Worm (Caenorhabditis elegans): ENCODE measurements around the gene T06C12.12.

T06C12.12 gene

DNA sequence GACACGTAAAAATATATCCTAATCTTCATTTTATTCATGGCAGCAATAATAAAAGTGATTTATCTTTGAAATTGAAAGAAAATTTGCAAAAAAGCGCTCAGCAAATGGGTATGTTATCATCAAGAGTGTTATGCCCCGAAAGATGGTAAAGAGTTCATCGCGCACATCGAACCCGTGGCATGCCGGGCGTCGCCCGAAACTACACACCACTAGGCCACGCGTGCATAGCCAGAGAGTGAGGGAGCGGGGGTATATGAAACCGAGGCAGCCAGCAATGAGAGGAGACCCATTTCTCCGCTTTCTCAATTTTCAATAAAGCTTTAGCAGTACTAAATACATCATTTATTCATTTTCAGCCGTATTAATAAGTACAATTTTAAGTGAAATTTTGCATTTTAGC lies 18.1 kb upstream of the T06C12.12 start (continued):
- peak; percentile 99 for TF ChIP-seq ceh-24 (tag; optimal IDR thresholded peaks at IDR 0.05)
- peak; percentile 93 for TF ChIP-seq K09A11.1 (tag; optimal IDR thresholded peaks at IDR 0.05; ENCODE audit: insufficient read depth)
- peak; percentile 99 for TF ChIP-seq Y22D7AL.16 (tag; optimal IDR thresholded peaks at IDR 0.05)
- peak; percentile 96 for TF ChIP-seq hlh-8 (tag; optimal IDR thresholded peaks at IDR 0.05)
- TF ChIP-seq ceh-18 (tag; optimal IDR thresholded peaks at IDR 0.05) = peak; percentile 96
- peak; percentile 99 for TF ChIP-seq nhr-232 (tag; optimal IDR thresholded peaks at IDR 0.05)
- peak; percentile 98 for TF ChIP-seq F13H6.1 (tag; optimal IDR thresholded peaks at IDR 0.05)
- peak; percentile 94 for TF ChIP-seq mec-3 (tag; optimal IDR thresholded peaks at IDR 0.05; ENCODE audit: borderline replicate concordance)
- peak; percentile 98 for TF ChIP-seq tbx-2 (tag; optimal IDR thresholded peaks at IDR 0.05)
- TF ChIP-seq tbx-7 (tag; optimal IDR thresholded peaks at IDR 0.05) = peak; percentile 82
- TF ChIP-seq ceh-9 (tag; optimal IDR thresholded peaks at IDR 0.05) = peak; percentile 98
- peak; percentile 99 for TF ChIP-seq ceh-48 (tag; optimal IDR thresholded peaks at IDR 0.05)
- peak; percentile 96 for TF ChIP-seq fax-1 (tag; optimal IDR thresholded peaks at IDR 0.05)
- peak; percentile 98 for TF ChIP-seq rnt-1 (tag; optimal IDR thresholded peaks at IDR 0.05)
- TF ChIP-seq ceh-45 (GFP tag; IDR thresholded peaks at IDR 0.05) = peak; percentile 99
- peak; percentile 99 for TF ChIP-seq ceh-14 (tag; optimal IDR thresholded peaks at IDR 0.05)
- no peak for TF ChIP-seq pha-4 (tag; optimal IDR thresholded peaks at IDR 0.05)
- peak; percentile 97 for TF ChIP-seq lim-6 (tag; optimal IDR thresholded peaks at IDR 0.05)
- peak; percentile 99 for TF ChIP-seq ref-2 (tag; optimal IDR thresholded peaks at IDR 0.05)
- TF ChIP-seq pha-2 (tag; optimal IDR thresholded peaks at IDR 0.05) = peak; percentile 97
- TF ChIP-seq gmeb-2 (tag; optimal IDR thresholded peaks at IDR 0.05) = peak; percentile 99
- TF ChIP-seq syd-9 (tag; optimal IDR thresholded peaks at IDR 0.05) = peak; percentile 99
- peak; percentile 87 for TF ChIP-seq ceh-30 (tag; optimal IDR thresholded peaks at IDR 0.05)
- TF ChIP-seq unc-55 (GFP tag; optimal IDR thresholded peaks at IDR 0.05) = no peak
- peak; percentile 96 for TF ChIP-seq pag-3 (tag; optimal IDR thresholded peaks at IDR 0.05; ENCODE audit: borderline replicate concordance)
- peak; percentile 99 for TF ChIP-seq eyg-1 (tag; optimal IDR thresholded peaks at IDR 0.05)
- TF ChIP-seq hlh-30 (tag; optimal IDR thresholded peaks at IDR 0.05; ENCODE audit: insufficient read depth) = peak; percentile 90
- no peak for TF ChIP-seq ama-1 (optimal IDR thresholded peaks at IDR 0.05)
- peak; percentile 99 for TF ChIP-seq hlh-13 (GFP tag; optimal IDR thresholded peaks at IDR 0.05)
- peak; percentile 99 for TF ChIP-seq unc-86 (tag; optimal IDR thresholded peaks at IDR 0.05)
- TF ChIP-seq dve-1 (tag; optimal IDR thresholded peaks at IDR 0.05) = peak; percentile 96
- peak; percentile 88 for TF ChIP-seq ets-4 (tag; optimal IDR thresholded peaks at IDR 0.05)
- TF ChIP-seq lin-11 (tag; optimal IDR thresholded peaks at IDR 0.05) = peak; percentile 97
- TF ChIP-seq unc-3 (GFP tag; conservative IDR thresholded peaks at IDR 0.05) = peak; percentile 99
- peak; percentile 99 for TF ChIP-seq unc-3 (tag; optimal IDR thresholded peaks at IDR 0.05)
- peak; percentile 98 for TF ChIP-seq ahr-1 (tag; optimal IDR thresholded peaks at IDR 0.05)

DNA sequence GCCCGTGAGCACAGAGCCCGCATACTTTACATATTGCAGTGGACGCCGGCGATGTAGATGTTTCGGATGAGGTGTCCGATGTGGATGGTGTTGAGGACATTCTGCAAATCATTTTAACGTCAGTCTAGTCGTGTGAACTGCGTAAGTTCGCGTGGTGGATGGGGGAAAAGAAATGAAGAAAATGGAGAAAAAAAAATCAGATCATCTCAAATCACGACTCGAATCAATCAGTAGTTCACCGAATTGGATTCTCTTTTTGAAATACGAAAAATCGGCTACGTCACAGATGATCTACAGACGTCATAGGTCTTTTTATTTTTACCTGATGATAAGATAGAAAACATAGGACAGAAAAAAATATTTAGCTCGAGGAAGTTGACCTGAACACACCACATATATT lies 15.6 kb upstream of the T06C12.12 start, which contains the start of gene nhr-102:
Gene nhr-102, minus strand, starts transcription at position 101 of the 400 bp plus-strand sequence.
- no peak for TF ChIP-seq sox-4 (tag; optimal IDR thresholded peaks at IDR 0.05)
- no peak for TF ChIP-seq zip-5 (tag; optimal IDR thresholded peaks at IDR 0.05)
- no peak for TF ChIP-seq F13H6.1 (tag; optimal IDR thresholded peaks at IDR 0.05)
- no peak for TF ChIP-seq lim-6 (tag; optimal IDR thresholded peaks at IDR 0.05)
- no peak for TF ChIP-seq pat-9 (tag; optimal IDR thresholded peaks at IDR 0.05)
- no peak for TF ChIP-seq C38D4.7 (GFP tag; optimal IDR thresholded peaks at IDR 0.05)
- no peak for TF ChIP-seq ama-1 (optimal IDR thresholded peaks at IDR 0.05)
- TF ChIP-seq ceh-2 (tag; optimal IDR thresholded peaks at IDR 0.05) = no peak
- no peak for TF ChIP-seq ceh-14 (tag; optimal IDR thresholded peaks at IDR 0.05)
- no peak for TF ChIP-seq hlh-30 (tag; optimal IDR thresholded peaks at IDR 0.05; ENCODE audit: insufficient read depth)
- TF ChIP-seq Y22D7AL.16 (tag; optimal IDR thresholded peaks at IDR 0.05) = no peak
- TF ChIP-seq ahr-1 (tag; optimal IDR thresholded peaks at IDR 0.05) = no peak
- TF ChIP-seq unc-86 (tag; optimal IDR thresholded peaks at IDR 0.05) = no peak

Measured in whole organism, late embryonic.